Worm (Caenorhabditis elegans): ENCODE measurements around the gene dph-7.
A peak's percentile ranks its signal among the peaks of the same experiment; 100 is the strongest.

The dph-7 gene

DNA sequence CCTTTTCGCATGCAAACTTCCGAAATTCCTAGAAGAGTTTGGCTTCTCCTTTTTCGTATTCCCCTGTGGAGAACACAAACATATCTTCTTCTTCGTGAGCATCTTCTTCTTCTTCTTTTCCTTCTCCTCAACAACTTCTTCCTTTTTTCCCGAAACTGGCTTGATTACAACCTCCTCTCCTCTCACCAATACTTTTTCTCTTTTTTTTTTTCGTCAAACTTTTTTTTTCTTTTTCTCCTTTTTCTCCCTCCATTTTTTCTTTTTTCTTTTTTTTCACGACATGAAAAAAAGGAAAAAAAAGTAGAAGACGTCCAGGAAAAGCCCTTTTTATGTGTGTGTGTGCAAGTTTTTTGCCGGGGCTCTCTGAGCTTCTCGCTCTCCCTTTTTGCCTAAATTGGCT lies 44.0 kb upstream of the dph-7 start:
- TF ChIP-seq pha-4 (tag; optimal IDR thresholded peaks at IDR 0.05) (no peak), unc-120 (tag; optimal IDR thresholded peaks at IDR 0.05; ENCODE audit: poor library complexity, severe bottlenecking) (no peak), lsy-2 (tag; optimal IDR thresholded peaks at IDR 0.05) (no peak), ces-1 (GFP tag; optimal IDR thresholded peaks at IDR 0.05) (peak; percentile 35), drap-1 (GFP tag; optimal IDR thresholded peaks at IDR 0.05) (no peak), nhr-12 (tag; optimal IDR thresholded peaks at IDR 0.05) (no peak), ceh-83 (GFP tag; optimal IDR thresholded peaks at IDR 0.05) (no peak), tbx-8 (GFP tag; optimal IDR thresholded peaks at IDR 0.05) (no peak), flh-1 (GFP tag; optimal IDR thresholded peaks at IDR 0.05) (no peak)

DNA sequence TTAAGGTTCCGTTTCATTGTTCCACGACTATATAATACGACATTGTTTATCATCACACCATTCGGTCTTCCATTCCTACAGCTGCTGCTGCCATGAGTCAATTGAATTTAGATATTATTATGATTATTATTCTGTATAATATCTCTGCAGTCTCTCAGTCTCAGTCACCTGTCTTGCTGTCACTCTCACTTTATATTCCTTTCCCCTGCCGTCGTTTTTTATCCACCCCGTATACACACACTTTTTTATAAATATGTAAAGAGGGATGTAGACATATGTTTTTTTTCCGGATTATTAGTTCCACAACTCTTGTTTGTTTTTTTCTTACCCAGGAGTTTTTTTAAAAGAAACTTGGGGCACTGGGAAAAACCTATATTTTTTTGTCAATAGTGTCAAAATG lies 42.7 kb upstream of the dph-7 start:
- no peak for TF ChIP-seq ham-2 (GFP tag; optimal IDR thresholded peaks at IDR 0.05)
- TF ChIP-seq drap-1 (GFP tag; optimal IDR thresholded peaks at IDR 0.05) = no peak
- TF ChIP-seq nhr-12 (tag; optimal IDR thresholded peaks at IDR 0.05) = no peak

ce11 chrIII:13272788-13273187 lies 42.1 kb upstream of the dph-7 start:
- TF ChIP-seq mls-2 (tag; optimal IDR thresholded peaks at IDR 0.05) (no peak), zip-8 (tag; optimal IDR thresholded peaks at IDR 0.05) (no peak), snpc-4 (tag; optimal IDR thresholded peaks at IDR 0.05) (no peak), nhr-28 (tag; optimal IDR thresholded peaks at IDR 0.05) (no peak), ceh-83 (GFP tag; optimal IDR thresholded peaks at IDR 0.05) (no peak), bed-3 (GFP tag; optimal IDR thresholded peaks at IDR 0.05) (no peak), nhr-2 (tag; optimal IDR thresholded peaks at IDR 0.05) (no peak), mab-5 (tag; optimal IDR thresholded peaks at IDR 0.05) (no peak), flh-1 (GFP tag; optimal IDR thresholded peaks at IDR 0.05) (no peak)

ce11 chrIII:13275784-13276183 lies 39.1 kb upstream of the dph-7 start:
- no peak for TF ChIP-seq unc-39 (tag; optimal IDR thresholded peaks at IDR 0.05)
- peak; percentile 48 for TF ChIP-seq mls-2 (tag; optimal IDR thresholded peaks at IDR 0.05)
- no peak for TF ChIP-seq snpc-4 (tag; optimal IDR thresholded peaks at IDR 0.05)
- peak; percentile 12 for TF ChIP-seq ham-2 (GFP tag; optimal IDR thresholded peaks at IDR 0.05)
- peak; percentile 37 for TF ChIP-seq unc-120 (tag; optimal IDR thresholded peaks at IDR 0.05; ENCODE audit: poor library complexity, severe bottlenecking)
- TF ChIP-seq ceh-43 (GFP tag; optimal IDR thresholded peaks at IDR 0.05) = no peak
- no peak for TF ChIP-seq mep-1 (tag; optimal IDR thresholded peaks at IDR 0.05)
- no peak for TF ChIP-seq bed-3 (GFP tag; optimal IDR thresholded peaks at IDR 0.05)
- TF ChIP-seq nhr-237 (tag; optimal IDR thresholded peaks at IDR 0.05) = no peak
- no peak for TF ChIP-seq sem-2 (GFP tag; optimal IDR thresholded peaks at IDR 0.05)
- no peak for TF ChIP-seq nhr-12 (tag; optimal IDR thresholded peaks at IDR 0.05)
- peak; percentile 64 for TF ChIP-seq sptf-1 (tag; optimal IDR thresholded peaks at IDR 0.05)
- peak; percentile 59 for TF ChIP-seq cnd-1 (tag; optimal IDR thresholded peaks at IDR 0.05)
- TF ChIP-seq ces-1 (GFP tag; optimal IDR thresholded peaks at IDR 0.05) = peak; percentile 55
- no peak for TF ChIP-seq nhr-76 (tag; optimal IDR thresholded peaks at IDR 0.05)
- TF ChIP-seq lsy-2 (tag; optimal IDR thresholded peaks at IDR 0.05) = peak; percentile 1
- peak; percentile 38 for TF ChIP-seq lin-32 (GFP tag; optimal IDR thresholded peaks at IDR 0.05)
- TF ChIP-seq drap-1 (GFP tag; optimal IDR thresholded peaks at IDR 0.05) = peak; percentile 28
- peak; percentile 22 for TF ChIP-seq pha-4 (tag; optimal IDR thresholded peaks at IDR 0.05)
- no peak for TF ChIP-seq hlh-1 (tag; optimal IDR thresholded peaks at IDR 0.05)
- no peak for TF ChIP-seq mab-5 (tag; optimal IDR thresholded peaks at IDR 0.05)

DNA sequence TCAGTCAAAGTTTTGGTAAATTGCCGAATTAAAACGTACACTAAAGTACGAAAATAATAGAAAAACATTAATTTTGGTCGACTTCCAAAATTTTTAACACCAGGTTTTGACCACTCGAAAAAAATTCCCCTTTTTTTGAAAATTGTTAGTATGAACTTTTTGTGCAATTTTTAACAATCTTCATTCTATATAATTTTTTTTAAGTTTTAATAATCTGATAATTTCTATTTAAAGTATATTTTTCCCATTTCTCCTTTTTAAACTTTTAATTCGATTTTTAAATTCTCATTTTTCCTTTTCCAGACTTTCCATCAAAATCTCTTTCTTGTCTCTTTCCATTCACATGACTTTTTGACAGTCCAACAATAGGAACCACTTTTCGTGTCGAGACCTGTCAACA lies 38.0 kb upstream of the dph-7 start, which contains the start of gene unc-64:
TSS of gene unc-64 (plus strand) at position 301 of the 400 bp plus-strand sequence.
- TF ChIP-seq sptf-1 (tag; optimal IDR thresholded peaks at IDR 0.05) (no peak), unc-39 (tag; optimal IDR thresholded peaks at IDR 0.05) (no peak), lin-13 (tag; optimal IDR thresholded peaks at IDR 0.05) (no peak), nhr-12 (tag; optimal IDR thresholded peaks at IDR 0.05) (no peak), mab-5 (tag; optimal IDR thresholded peaks at IDR 0.05) (no peak), ceh-43 (GFP tag; optimal IDR thresholded peaks at IDR 0.05) (no peak), nhr-28 (tag; optimal IDR thresholded peaks at IDR 0.05) (no peak), elt-1 (tag; optimal IDR thresholded peaks at IDR 0.05; ENCODE audit: borderline replicate concordance, insufficient read depth) (no peak), ztf-11 (tag; optimal IDR thresholded peaks at IDR 0.05) (no peak), mls-2 (tag; optimal IDR thresholded peaks at IDR 0.05) (no peak)
